Worm (Caenorhabditis elegans) whole organism, late embryonic: ENCODE results near the gene lonp-2.

Experiments
- Y22D7AL.16 ChIP-seq: sonication (generic microtip); optimal IDR thresholded peaks from 2 replicates; lab custom pipeline; 2016; ENCODE audit warnings: missing genetic modification characterization, missing compliant biosample characterization
- ama-1 ChIP-seq: fragments of 150-350 bp; optimal IDR thresholded peaks from 2 replicates; lab custom pipeline; 2014
- ceh-22 ChIP-seq: sonication (generic microtip); optimal IDR thresholded peaks from 2 replicates; lab custom pipeline; 2017; ENCODE audit warnings: missing biosample characterization, missing genetic modification characterization
- ceh-48 ChIP-seq: sonication (generic microtip); optimal IDR thresholded peaks from 2 replicates; lab custom pipeline; 2016; ENCODE audit warnings: missing genetic modification characterization, inconsistent platforms, missing compliant biosample characterization
- dve-1 ChIP-seq: sonication (generic microtip); optimal IDR thresholded peaks from 2 replicates; lab custom pipeline; 2017; ENCODE audit warnings: antibody characterized with exemption, mild to moderate bottlenecking, missing genetic modification characterization, missing compliant biosample characterization
- elt-2 ChIP-seq: sonication (generic microtip); optimal IDR thresholded peaks from 2 replicates; lab custom pipeline; 2016; ENCODE audit warnings: missing genetic modification reagents, missing genetic modification characterization, missing compliant biosample characterization
- fkh-10 ChIP-seq: fragments of 150-350 bp; optimal IDR thresholded peaks from 2 replicates; lab custom pipeline; 2014; ENCODE audit warnings: missing biosample characterization, missing genetic modification reagents, missing genetic modification characterization
- gmeb-2 ChIP-seq: sonication (generic microtip); optimal IDR thresholded peaks from 2 replicates; lab custom pipeline; 2016; ENCODE audit warnings: missing genetic modification characterization, inconsistent platforms, missing compliant biosample characterization
- nhr-232 ChIP-seq: sonication (generic microtip); optimal IDR thresholded peaks from 2 replicates; lab custom pipeline; 2016; ENCODE audit warnings: missing genetic modification characterization, missing compliant biosample characterization
- pat-9 ChIP-seq: fragments of 200-800 bp; sonication (Bioruptor generic); optimal IDR thresholded peaks from 2 replicates; lab custom pipeline; 2018; ENCODE audit warnings: mild to moderate bottlenecking, missing genetic modification characterization, moderate library complexity, missing compliant biosample characterization
- pha-2 ChIP-seq: sonication (generic microtip); optimal IDR thresholded peaks from 2 replicates; lab custom pipeline; 2017; ENCODE audit warnings: mild to moderate bottlenecking, missing genetic modification characterization, missing compliant biosample characterization
- pha-4 ChIP-seq: fragments of 150-350 bp; optimal IDR thresholded peaks from 2 replicates; lab custom pipeline; 2018; ENCODE audit warnings: missing biosample characterization, missing genetic modification reagents, missing genetic modification characterization
- pqm-1 ChIP-seq: sonication (generic microtip); optimal IDR thresholded peaks from 2 replicates; lab custom pipeline; 2016; ENCODE audit warnings: missing genetic modification characterization, missing compliant biosample characterization
- unc-55 ChIP-seq: sonication (generic microtip); optimal IDR thresholded peaks from 2 replicates; lab custom pipeline; 2017; ENCODE audit warnings: missing biosample characterization, missing genetic modification reagents, missing genetic modification characterization

- TF ChIP-seq pha-2 (tag; lab: Kevin White, UChicago) = no peak
- no peak for TF ChIP-seq pqm-1 (tag; lab: Kevin White, UChicago)
- no peak for TF ChIP-seq fkh-10
- TF ChIP-seq pha-4 (tag; lab: Kevin White, UChicago) = no peak
- no peak for TF ChIP-seq dve-1
- no peak for TF ChIP-seq gmeb-2 (tag; lab: Kevin White, UChicago)
- TF ChIP-seq ama-1 (lab: Kevin White, UChicago) = no peak
- TF ChIP-seq ceh-22 (tag; lab: Kevin White, UChicago) = no peak
- no peak for TF ChIP-seq unc-55 (GFP tag; lab: Kevin White, UChicago)
- no peak for TF ChIP-seq pat-9 (tag; lab: Kevin White, UChicago)
- TF ChIP-seq Y22D7AL.16 (tag; lab: Kevin White, UChicago) = no peak
- TF ChIP-seq ceh-48 (tag; lab: Kevin White, UChicago) = no peak
- TF ChIP-seq nhr-232 = no peak
- TF ChIP-seq elt-2 (tag; lab: Kevin White, UChicago) = no peak
Observed at ce11 chrIII:12137515-12137914, 29.9 kb downstream of the lonp-2 start.
